Fruit fly (Drosophila melanogaster) whole organism, prepupa: ENCODE measurements around the gene Fatp1.

ENCODE experiments used
- CG10631 ChIP-seq: fragments of 200-800 bp; sonication (Bioruptor generic); optimal IDR thresholded peaks from 2 replicates; lab custom pipeline; 2016; ENCODE audit warnings: missing biosample characterization, missing genetic modification characterization
- CG11294 ChIP-seq: fragments of 200-800 bp; sonication (Bioruptor generic); IDR thresholded peaks from 2 replicates; pipeline ENCODE4 v1.3.6; 2022; ENCODE audit warnings: missing biosample characterization, missing genetic modification characterization
- CG11762 ChIP-seq: fragments of 200-800 bp; sonication (Bioruptor generic); optimal IDR thresholded peaks from 3 replicates; lab custom pipeline; 2016; ENCODE audit warnings: missing biosample characterization, missing genetic modification characterization; ENCODE audit not compliant: insufficient read depth
- CG15336 ChIP-seq: fragments of 200-800 bp; sonication (Bioruptor generic); IDR thresholded peaks from 2 replicates; pipeline ENCODE4 v1.3.6; 2022; ENCODE audit warnings: missing biosample characterization, missing genetic modification characterization
- CG16779 ChIP-seq: fragments of 200-800 bp; sonication (Bioruptor generic); optimal IDR thresholded peaks from 3 replicates; lab custom pipeline; 2017; ENCODE audit warnings: missing biosample characterization, mild to moderate bottlenecking, missing genetic modification characterization
- CG3032 ChIP-seq: fragments of 200-800 bp; optimal IDR thresholded peaks from 2 replicates; lab custom pipeline; 2019; ENCODE audit warnings: missing biosample characterization, mild to moderate bottlenecking, missing genetic modification characterization, moderate library complexity
- CG32006 ChIP-seq: fragments of 200-800 bp; sonication (Bioruptor generic); optimal IDR thresholded peaks from 3 replicates; lab custom pipeline; 2017; ENCODE audit warnings: missing biosample characterization, mild to moderate bottlenecking, missing genetic modification characterization
- CG4318 ChIP-seq: fragments of 200-800 bp; sonication (Bioruptor generic); optimal IDR thresholded peaks from 3 replicates; lab custom pipeline; 2017; ENCODE audit warnings: missing biosample characterization, mild to moderate bottlenecking, missing genetic modification characterization
- CG6163 ChIP-seq: fragments of 200-800 bp; sonication (Bioruptor generic); IDR thresholded peaks from 3 replicates; pipeline ENCODE4 v1.3.6; 2022; ENCODE audit warnings: missing biosample characterization, missing genetic modification characterization
- CG6276 ChIP-seq: fragments of 200-800 bp; sonication (Bioruptor generic); optimal IDR thresholded peaks from 2 replicates; lab custom pipeline; 2017; ENCODE audit warnings: missing biosample characterization, mild to moderate bottlenecking, missing genetic modification characterization
- CG8119 ChIP-seq: fragments of 200-800 bp; sonication (Bioruptor generic); IDR thresholded peaks from 3 replicates; pipeline ENCODE4 v1.3.6; 2022; ENCODE audit warnings: missing biosample characterization, missing genetic modification characterization
- CG9139 ChIP-seq: fragments of 200-800 bp; sonication (Bioruptor generic); optimal IDR thresholded peaks from 3 replicates; lab custom pipeline; 2017; ENCODE audit warnings: missing biosample characterization, mild to moderate bottlenecking, missing genetic modification characterization
- Eip78C ChIP-seq: fragments of 200-800 bp; sonication (Bioruptor generic); peaks from one replicate; lab custom pipeline; 2016; ENCODE audit warnings: missing biosample characterization, missing genetic modification characterization
- Ets21C ChIP-seq: fragments of 200-800 bp; sonication (Bioruptor generic); optimal IDR thresholded peaks from 3 replicates; lab custom pipeline; 2016; ENCODE audit warnings: missing biosample characterization, missing genetic modification characterization
- Gug ChIP-seq: fragments of 200-800 bp; sonication (Bioruptor generic); IDR thresholded peaks from 2 replicates; pipeline ENCODE4 v1.3.6; 2022; ENCODE audit warnings: missing biosample characterization, missing genetic modification characterization
- Hr38 ChIP-seq: sonication (Bioruptor generic); optimal IDR thresholded peaks from 2 replicates; lab custom pipeline; 2016; ENCODE audit warnings: missing biosample characterization, missing genetic modification characterization
- Hr4 ChIP-seq: fragments of 200-800 bp; sonication (Bioruptor generic); optimal IDR thresholded peaks from 3 replicates; lab custom pipeline; 2016; ENCODE audit warnings: missing biosample characterization, missing genetic modification characterization
- Lpt ChIP-seq: fragments of 200-800 bp; sonication (Bioruptor generic); optimal IDR thresholded peaks from 3 replicates; lab custom pipeline; 2016; ENCODE audit warnings: missing biosample characterization, missing genetic modification characterization
- Met ChIP-seq: fragments of 200-800 bp; sonication (Bioruptor generic); optimal IDR thresholded peaks from 3 replicates; lab custom pipeline; 2016; ENCODE audit warnings: missing biosample characterization, missing genetic modification characterization
- OdsH ChIP-seq: fragments of 200-800 bp; sonication (Bioruptor generic); optimal IDR thresholded peaks from 3 replicates; lab custom pipeline; 2016; ENCODE audit warnings: missing biosample characterization, missing genetic modification characterization
- Sox15 ChIP-seq: fragments of 200-800 bp; sonication (Bioruptor generic); optimal IDR thresholded peaks from 3 replicates; lab custom pipeline; 2016; ENCODE audit warnings: missing biosample characterization, missing genetic modification characterization
- cyc ChIP-seq: fragments of 200-800 bp; sonication (Bioruptor generic); optimal IDR thresholded peaks from 3 replicates; lab custom pipeline; 2016; ENCODE audit warnings: missing biosample characterization, missing genetic modification characterization
- dac ChIP-seq: fragments of 200-800 bp; sonication (Bioruptor generic); optimal IDR thresholded peaks from 2 replicates; lab custom pipeline; 2017; ENCODE audit warnings: missing biosample characterization, mild to moderate bottlenecking, missing genetic modification characterization
- dsx ChIP-seq: fragments of 200-800 bp; optimal IDR thresholded peaks from 3 replicates; lab custom pipeline; 2019; ENCODE audit warnings: missing biosample characterization, mild to moderate bottlenecking, missing genetic modification characterization, moderate library complexity; ENCODE audit not compliant: poor library complexity, severe bottlenecking
- eg ChIP-seq: fragments of 200-800 bp; sonication (Bioruptor generic); IDR thresholded peaks from 3 replicates; pipeline ENCODE4 v1.3.6; 2022; ENCODE audit warnings: missing biosample characterization, missing genetic modification characterization
- fd85E ChIP-seq: fragments of 200-800 bp; sonication (Bioruptor generic); optimal IDR thresholded peaks from 3 replicates; lab custom pipeline; 2016; ENCODE audit warnings: missing biosample characterization, missing genetic modification characterization
- fkh ChIP-seq: fragments of 200-800 bp; sonication (Bioruptor generic); optimal IDR thresholded peaks from 3 replicates; lab custom pipeline; 2017; ENCODE audit warnings: missing biosample characterization, mild to moderate bottlenecking, missing genetic modification characterization, moderate library complexity
- net ChIP-seq: fragments of 200-800 bp; sonication (Bioruptor generic); optimal IDR thresholded peaks from 3 replicates; lab custom pipeline; 2016; ENCODE audit warnings: missing biosample characterization, missing genetic modification characterization
- salr ChIP-seq, 2 experiments: fragments of 200-800 bp; sonication (Bioruptor generic); optimal IDR thresholded peaks; 3 replicates each; lab custom pipeline; 2016 to 2018; ENCODE audit warnings: missing biosample characterization in 2 of 2, missing genetic modification characterization in 2 of 2, mild to moderate bottlenecking in 1 of 2
- svp ChIP-seq: fragments of 200-800 bp; sonication (Bioruptor generic); peaks from one replicate; lab custom pipeline; 2016; ENCODE audit warnings: missing biosample characterization, missing genetic modification characterization
- topi ChIP-seq: fragments of 200-800 bp; sonication (Bioruptor generic); optimal IDR thresholded peaks from 3 replicates; lab custom pipeline; 2016; ENCODE audit warnings: missing biosample characterization, missing genetic modification characterization

The Fatp1 gene

DNA sequence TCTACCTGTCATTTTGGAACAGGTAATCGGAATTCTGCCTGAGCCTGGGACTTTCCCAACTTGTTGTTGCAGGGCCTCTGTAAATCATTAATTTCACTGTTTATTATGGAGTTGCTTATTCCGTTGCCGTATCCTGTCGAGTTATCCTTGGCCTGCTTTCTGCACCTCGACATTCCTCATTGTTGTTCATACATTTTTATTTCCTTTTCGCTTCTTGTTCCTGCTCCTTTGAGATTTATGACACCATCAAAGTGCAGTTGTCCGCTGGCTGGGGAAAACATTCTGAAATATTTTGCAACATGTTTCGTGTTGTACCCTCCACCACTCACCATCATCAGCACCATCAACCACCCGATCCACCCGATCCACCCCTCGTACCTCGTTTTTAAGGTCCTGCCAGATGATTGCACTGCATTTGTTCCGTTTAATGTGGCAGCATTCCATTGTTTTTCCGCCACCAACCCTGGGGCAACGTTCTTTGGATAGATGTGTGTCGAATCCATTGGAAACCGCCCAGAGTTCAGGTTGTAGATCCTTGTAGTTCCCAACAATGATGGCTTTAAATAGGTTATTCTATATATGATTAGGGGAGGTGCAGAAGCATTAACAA is 31.9 kb upstream of the Fatp1 start:
- no peak for TF ChIP-seq CG6276 (GFP tag; lab: Kevin White, UChicago)
- TF ChIP-seq CG4318 (GFP tag; lab: Kevin White, UChicago), result no peak
- no peak for TF ChIP-seq CG16779 (tag; lab: Kevin White, UChicago)
- no peak for TF ChIP-seq Lpt (GFP tag; lab: Kevin White, UChicago)
- TF ChIP-seq CG3032 (tag; lab: Kevin White, UChicago), result no peak
- TF ChIP-seq CG11762, result no peak
- no peak for TF ChIP-seq CG32006 (GFP tag; lab: Kevin White, UChicago)
- TF ChIP-seq Ets21C (GFP tag; lab: Kevin White, UChicago), result no peak
- no peak for TF ChIP-seq topi (GFP tag; lab: Kevin White, UChicago)
- no peak for TF ChIP-seq cyc (GFP tag; lab: Kevin White, UChicago)
- no peak for TF ChIP-seq dsx (GFP tag; lab: Kevin White, UChicago)
- no peak for TF ChIP-seq OdsH
- TF ChIP-seq salr (GFP tag; optimal IDR thresholded peaks at IDR 0.05; lab: Kevin White, UChicago), result no peak
- TF ChIP-seq dac (GFP tag; lab: Kevin White, UChicago), result no peak
- no peak for TF ChIP-seq Met
- TF ChIP-seq Hr38 (GFP tag; lab: Kevin White, UChicago), result no peak
- TF ChIP-seq fd85E (GFP tag; lab: Kevin White, UChicago), result no peak
- TF ChIP-seq CG10631, result no peak

DNA sequence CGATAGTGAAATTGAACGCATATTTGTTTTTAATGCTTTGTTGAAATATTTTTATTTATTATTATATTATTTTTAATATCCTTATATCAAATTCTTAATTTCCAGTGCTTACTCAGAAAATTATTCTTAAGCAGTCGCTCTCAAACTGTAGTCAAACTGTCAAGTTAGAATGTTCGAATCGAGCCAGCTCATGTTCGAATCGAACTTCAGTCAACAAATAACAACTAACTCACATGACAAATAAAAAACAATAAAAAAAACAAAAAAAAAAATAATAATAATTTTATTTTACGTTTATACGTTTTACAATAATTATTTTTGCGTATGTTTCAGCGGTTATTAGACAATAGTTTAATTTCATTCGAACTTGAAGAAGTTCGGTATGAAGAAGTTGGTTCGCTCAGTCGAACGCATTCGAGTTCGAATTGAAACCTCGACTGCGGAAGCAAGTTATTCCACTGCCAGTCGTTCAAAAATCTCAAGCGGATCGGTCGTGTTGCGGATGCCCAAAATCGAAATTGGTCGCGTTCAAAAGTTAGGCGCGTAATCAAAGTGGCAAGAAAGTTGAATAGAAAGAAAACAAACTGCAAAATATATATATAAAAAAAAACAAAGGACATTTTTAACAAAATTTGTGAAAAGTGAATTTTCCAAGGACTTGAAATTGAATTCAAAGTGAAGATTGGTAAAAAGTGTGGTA is 27.6 kb upstream of the Fatp1 start, which contains the start of gene Trim9:
Trim9 (plus strand) TSS at position 463 of the 700 bp plus-strand sequence.
- no peak for TF ChIP-seq Gug (GFP tag; lab: Robert Waterston, UW)
- TF ChIP-seq CG11294 (GFP tag; lab: Robert Waterston, UW), result no peak
- TF ChIP-seq CG6163 (GFP tag; lab: Robert Waterston, UW), result peak; percentile 32; the same call in 1 of the 3 replicates
- 0 out of 3 replicates have a peak, but pooled peaks have one; percentile 6 for TF ChIP-seq eg (GFP tag; lab: Robert Waterston, UW)

DNA sequence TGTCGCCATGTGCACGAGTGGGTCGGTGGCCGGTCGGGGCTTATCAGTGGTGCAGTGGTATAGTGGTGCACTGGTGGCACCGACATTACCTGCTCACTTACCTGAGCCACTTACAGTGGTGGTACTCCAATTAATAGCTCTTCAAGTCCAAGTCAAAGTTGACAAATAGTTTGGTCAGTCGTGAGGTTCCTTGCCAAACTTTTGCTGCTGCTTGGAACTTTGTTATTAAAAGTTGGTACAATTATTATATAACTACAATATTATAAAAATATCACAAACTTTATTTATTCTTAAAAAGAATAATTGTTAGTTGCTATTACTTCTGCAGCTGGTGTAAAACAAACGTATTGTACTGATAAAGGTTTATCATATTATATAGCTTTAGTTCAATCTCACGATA is 27.0 kb upstream of the Fatp1 start:
- no peak for TF ChIP-seq CG16779 (tag; lab: Kevin White, UChicago)
- TF ChIP-seq Eip78C (GFP tag; lab: Kevin White, UChicago), result peak; percentile 15
- peak; percentile 11 for TF ChIP-seq svp (GFP tag; lab: Kevin White, UChicago)
- TF ChIP-seq topi (GFP tag; lab: Kevin White, UChicago), result no peak
- TF ChIP-seq CG6163 (GFP tag; lab: Robert Waterston, UW), result 0 out of 3 replicates have a peak, but pooled peaks have one; percentile 11

DNA sequence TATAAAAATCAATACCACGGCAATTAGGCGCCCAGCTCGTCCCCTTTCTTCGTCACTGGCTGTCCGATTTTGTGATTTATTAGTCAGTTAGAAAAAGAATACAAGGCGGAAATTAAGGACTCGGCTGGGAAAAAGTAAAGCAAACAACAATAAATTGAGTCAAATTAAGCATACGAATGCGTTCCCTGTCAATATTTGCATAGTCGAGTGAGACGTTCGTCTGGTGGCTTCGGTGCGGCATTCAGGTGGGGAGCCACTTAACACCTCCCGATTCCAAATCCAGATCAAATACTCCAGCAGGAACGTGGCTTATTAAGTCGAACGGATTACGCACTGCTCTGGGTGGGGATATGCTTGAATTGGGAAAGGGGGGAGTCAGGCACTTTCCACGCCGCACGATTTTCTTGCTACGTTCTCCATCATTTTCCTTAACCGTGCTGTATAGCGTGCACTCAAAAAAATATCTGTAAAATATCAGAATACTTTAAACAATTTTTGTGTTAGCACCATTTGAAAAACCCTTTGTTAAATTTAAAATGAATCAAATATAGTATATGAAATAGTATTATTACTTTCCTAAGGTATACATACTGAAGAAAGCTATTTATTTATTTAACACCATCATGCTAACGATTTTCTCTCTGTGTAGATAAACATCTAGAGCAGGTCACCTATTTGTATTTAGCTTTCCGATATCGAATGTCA is 26.2 kb upstream of the Fatp1 start:
- TF ChIP-seq CG9139 (GFP tag; lab: Kevin White, UChicago) (no peak), CG32006 (GFP tag; lab: Kevin White, UChicago) (peak; percentile 10), OdsH (peak; percentile 8), fkh (GFP tag; lab: Kevin White, UChicago) (peak; percentile 42), net (no peak), Sox15 (GFP tag; lab: Kevin White, UChicago) (no peak), Hr4 (GFP tag; lab: Kevin White, UChicago) (peak; percentile 4), CG8119 (GFP tag; lab: Robert Waterston, UW) (0 out of 3 replicates have a peak, but pooled peaks have one; percentile 30), CG15336 (peak; percentile 22; the same call in 1 of the 2 replicates)
